Fruit fly (Drosophila melanogaster) whole organism, pupa: Measurements from ENCODE around the gene viaf.

Source experiments
- CG10348 ChIP-seq: fragments of 200-800 bp; sonication (Bioruptor generic); IDR thresholded peaks from 2 replicates; pipeline ENCODE4 v1.3.6; 2022; ENCODE audit warnings: missing biosample characterization, missing genetic modification characterization
- CG12605 ChIP-seq: fragments of 200-800 bp; sonication (Bioruptor generic); IDR thresholded peaks from 2 replicates; pipeline ENCODE4 v1.3.6; 2022; ENCODE audit warnings: missing biosample characterization, missing genetic modification characterization
- CG15710 ChIP-seq: fragments of 200-800 bp; sonication (Bioruptor generic); optimal IDR thresholded peaks from 2 replicates; lab custom pipeline; 2018; ENCODE audit warnings: missing biosample characterization, mild to moderate bottlenecking, missing genetic modification characterization, moderate library complexity
- CG17806 ChIP-seq: fragments of 200-800 bp; sonication (Bioruptor generic); optimal IDR thresholded peaks from 2 replicates; lab custom pipeline; 2018; ENCODE audit warnings: missing biosample characterization, mild to moderate bottlenecking, missing genetic modification characterization, moderate library complexity
- CG8159 ChIP-seq: fragments of 200-800 bp; sonication (Bioruptor generic); optimal IDR thresholded peaks from 3 replicates; lab custom pipeline; 2018; ENCODE audit warnings: missing biosample characterization, mild to moderate bottlenecking, missing genetic modification characterization, moderate library complexity
- CG9948 ChIP-seq: fragments of 200-800 bp; sonication (Bioruptor generic); optimal IDR thresholded peaks from 2 replicates; lab custom pipeline; 2018; ENCODE audit warnings: missing biosample characterization, mild to moderate bottlenecking, missing genetic modification characterization, moderate library complexity
- D1 ChIP-seq: fragments of 200-800 bp; sonication (Bioruptor generic); optimal IDR thresholded peaks from 2 replicates; lab custom pipeline; 2018; ENCODE audit warnings: missing biosample characterization, mild to moderate bottlenecking, missing genetic modification characterization, moderate library complexity
- EcR ChIP-seq: fragments of 200-800 bp; sonication (Bioruptor generic); optimal IDR thresholded peaks from 3 replicates; lab custom pipeline; 2019; ENCODE audit warnings: missing biosample characterization, missing genetic modification characterization, mild to moderate bottlenecking, moderate library complexity, missing genetic modification reagents
- Ets98B ChIP-seq: fragments of 200-800 bp; sonication (Bioruptor generic); IDR thresholded peaks from 2 replicates; pipeline ENCODE4 v1.3.6; 2022; ENCODE audit warnings: missing biosample characterization, missing genetic modification characterization
- Pif1B ChIP-seq: fragments of 200-800 bp; sonication (Bioruptor generic); optimal IDR thresholded peaks from 3 replicates; lab custom pipeline; 2016; ENCODE audit warnings: missing biosample characterization, missing genetic modification characterization
- Snoo ChIP-seq: fragments of 200-800 bp; sonication (Bioruptor generic); optimal IDR thresholded peaks from 3 replicates; lab custom pipeline; 2017; ENCODE audit warnings: missing biosample characterization, mild to moderate bottlenecking, missing genetic modification characterization, inconsistent platforms
- fd96Ca ChIP-seq: fragments of 200-800 bp; sonication (Bioruptor generic); IDR thresholded peaks from 3 replicates; pipeline ENCODE4 v1.3.6; 2022; ENCODE audit warnings: missing biosample characterization, missing genetic modification characterization
- gl ChIP-seq: fragments of 200-800 bp; sonication (Bioruptor generic); optimal IDR thresholded peaks from 2 replicates; lab custom pipeline; 2018; ENCODE audit warnings: missing biosample characterization, mild to moderate bottlenecking, missing genetic modification characterization
- rn ChIP-seq: fragments of 200-800 bp; sonication (Bioruptor generic); IDR thresholded peaks from 2 replicates; pipeline ENCODE4 v1.3.6; 2022; ENCODE audit warnings: missing biosample characterization, missing genetic modification characterization

DNA sequence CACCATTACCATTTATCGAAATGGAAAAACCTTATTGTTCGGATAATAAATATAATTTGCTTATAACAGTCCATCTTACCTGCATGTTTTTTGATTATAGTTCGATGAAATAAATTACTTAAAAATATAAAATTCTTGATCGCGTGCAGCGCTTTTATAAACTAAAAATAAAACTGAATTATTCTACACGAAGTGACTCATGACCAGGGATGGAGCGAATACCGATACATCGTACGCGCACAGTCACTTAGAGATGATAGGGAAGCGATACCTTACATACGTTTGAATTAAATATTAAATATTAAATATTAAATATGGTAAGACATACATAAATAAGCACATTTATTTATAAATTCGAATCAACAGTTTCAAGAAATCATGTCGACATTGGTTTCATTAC lies at the start of gene viaf:
- TF ChIP-seq CG8159 (tag; lab: Kevin White, UChicago) (no peak), CG10348 (GFP tag; lab: Robert Waterston, UW) (no peak), rn (GFP tag; lab: Robert Waterston, UW) (no peak), EcR (no peak), CG9948 (tag; lab: Kevin White, UChicago) (no peak), Ets98B (GFP tag; lab: Robert Waterston, UW) (peak; percentile 45), Pif1B (GFP tag; lab: Kevin White, UChicago) (no peak), Snoo (no peak), fd96Ca (GFP tag; lab: Robert Waterston, UW) (no peak), CG15710 (tag; lab: Kevin White, UChicago) (no peak), gl (tag; lab: Kevin White, UChicago) (no peak), CG12605 (no peak), CG17806 (no peak), D1 (tag; lab: Kevin White, UChicago) (no peak)
